Worm (Caenorhabditis elegans): ENCODE results near the gene F22E5.23.
"Not testable (repeated sequence)": the region's sequence is repeated elsewhere in the genome, so short reads cannot be mapped to it uniquely, and the experiment has no call there.

Gene F22E5.23

DNA sequence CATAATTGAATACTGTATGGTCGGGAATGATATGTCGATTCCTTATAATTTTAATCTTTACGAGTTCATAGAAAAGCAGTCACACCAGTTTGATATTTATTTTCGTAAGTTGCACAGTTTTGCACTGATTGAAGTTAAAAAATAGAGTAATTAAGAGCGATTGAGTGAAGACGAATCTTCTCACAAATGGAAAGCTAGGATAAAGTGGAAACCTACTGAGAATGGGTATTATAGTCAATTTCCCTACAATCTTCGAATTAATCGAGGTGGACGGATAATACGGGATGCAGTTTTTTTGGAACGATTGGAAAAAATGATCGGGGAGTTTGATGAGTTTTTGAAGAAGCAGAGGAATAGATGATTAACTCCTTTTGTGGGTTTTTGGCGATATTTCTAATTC lies at the start of gene F22E5.23:
Gene F22E5.23 (plus strand): TSS at position 301 of the 400 bp plus-strand sequence.
- TF ChIP-seq hmg-1.2 (GFP tag; IDR thresholded peaks at IDR 0.05) (no peak), mel-28 (tag; optimal IDR thresholded peaks at IDR 0.05; ENCODE audit: borderline replicate concordance) (no peak), D2030.7 (GFP tag; IDR thresholded peaks at IDR 0.05) (no peak), B0336.3 (GFP tag; IDR thresholded peaks at IDR 0.05) (no peak), lin-35 (GFP tag; optimal IDR thresholded peaks at IDR 0.05) (no peak), somi-1 (GFP tag; optimal IDR thresholded peaks at IDR 0.05) (no peak), snpc-3.4 (tag; optimal IDR thresholded peaks at IDR 0.05) (no peak)

DNA sequence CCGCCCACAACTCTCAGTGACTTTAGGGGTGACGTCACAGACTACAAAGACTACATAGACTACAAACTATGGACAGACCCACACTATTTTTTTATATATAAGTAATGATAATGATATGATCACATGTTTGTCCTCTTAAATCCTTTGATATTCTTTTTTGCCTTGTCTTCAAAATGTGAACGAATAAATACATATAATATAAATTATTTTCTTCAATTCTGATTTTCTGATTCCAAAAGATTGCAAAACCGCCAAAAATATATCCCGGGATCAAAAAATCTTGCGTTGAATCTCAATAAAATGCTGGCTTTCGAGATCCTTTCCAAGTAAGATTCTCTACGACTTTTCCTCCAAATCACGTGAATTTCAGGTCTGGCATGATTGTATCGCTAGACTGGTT lies 40.9 kb upstream of the F22E5.23 start, which contains the start of gene F33H12.1:
Gene F33H12.1 (plus strand): TSS at position 301 of the 400 bp plus-strand sequence.
- TF ChIP-seq B0035.1 (tag; optimal IDR thresholded peaks at IDR 0.05); madf-10 (tag; optimal IDR thresholded peaks at IDR 0.05); hrde-1 (tag; optimal IDR thresholded peaks at IDR 0.05; ENCODE audit: borderline replicate concordance): not testable (repeated sequence)

DNA sequence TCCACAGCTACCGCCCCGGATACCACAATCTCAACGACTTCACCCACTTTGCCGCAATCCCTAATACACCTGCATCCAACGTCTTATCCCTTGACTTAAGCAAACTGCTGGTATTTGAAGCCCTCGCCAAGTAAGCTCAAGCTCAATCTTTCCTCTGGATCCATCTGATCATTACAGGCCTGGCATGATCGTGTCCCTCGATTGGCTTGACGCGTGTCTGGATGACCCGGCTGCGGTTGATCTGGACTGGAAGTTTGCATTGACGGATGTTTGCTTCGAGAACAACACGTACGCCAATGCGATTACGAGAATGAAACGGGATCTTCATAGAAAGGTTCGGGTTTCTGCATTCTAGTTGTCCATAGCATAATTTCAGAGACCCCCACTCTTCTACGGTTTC lies 40.2 kb upstream of the F22E5.23 start:
- no peak for TF ChIP-seq nfya-1 (tag; optimal IDR thresholded peaks at IDR 0.05; ENCODE audit: borderline replicate concordance, insufficient read depth)
- no peak for TF ChIP-seq athp-1 (tag; optimal IDR thresholded peaks at IDR 0.05)
- no peak for TF ChIP-seq pha-4 (tag; optimal IDR thresholded peaks at IDR 0.05)
- no peak for TF ChIP-seq hmg-1.2 (GFP tag; IDR thresholded peaks at IDR 0.05)

DNA sequence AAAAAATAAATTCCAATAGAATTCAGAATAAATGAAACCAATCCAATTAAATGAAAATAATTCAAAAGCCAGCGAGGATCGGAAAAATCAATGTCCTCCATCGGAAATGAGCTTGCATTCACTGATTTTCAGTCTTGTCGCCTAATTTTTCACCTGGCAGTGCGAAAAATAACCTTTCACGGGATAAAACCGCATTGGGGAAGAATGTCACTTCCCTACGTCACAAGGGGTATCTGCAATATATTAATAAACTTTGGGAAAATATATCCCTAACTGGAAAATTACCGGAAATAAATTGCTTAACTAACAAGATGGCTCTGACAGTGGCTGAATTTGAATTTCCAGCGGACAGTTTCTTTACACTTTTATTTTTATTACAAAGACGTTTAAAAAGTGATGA lies 35.8 kb upstream of the F22E5.23 start, which contains the start of gene sri-77:
Gene sri-77 (minus strand): TSS at position 101 of the 400 bp plus-strand sequence.
- TF ChIP-seq hsf-1 (GFP tag; IDR thresholded peaks at IDR 0.05) (no peak), ztf-18 (tag; optimal IDR thresholded peaks at IDR 0.05) (no peak), Y56A3A.18 (GFP tag; IDR thresholded peaks at IDR 0.05) (no peak), lin-54 (GFP tag; optimal IDR thresholded peaks at IDR 0.05) (no peak), attf-6 (GFP tag; IDR thresholded peaks at IDR 0.05) (no peak), madf-8 (GFP tag; conservative IDR thresholded peaks at IDR 0.05) (no peak), madf-10 (tag; optimal IDR thresholded peaks at IDR 0.05) (no peak), nfya-2 (GFP tag; IDR thresholded peaks at IDR 0.05) (no peak)

DNA sequence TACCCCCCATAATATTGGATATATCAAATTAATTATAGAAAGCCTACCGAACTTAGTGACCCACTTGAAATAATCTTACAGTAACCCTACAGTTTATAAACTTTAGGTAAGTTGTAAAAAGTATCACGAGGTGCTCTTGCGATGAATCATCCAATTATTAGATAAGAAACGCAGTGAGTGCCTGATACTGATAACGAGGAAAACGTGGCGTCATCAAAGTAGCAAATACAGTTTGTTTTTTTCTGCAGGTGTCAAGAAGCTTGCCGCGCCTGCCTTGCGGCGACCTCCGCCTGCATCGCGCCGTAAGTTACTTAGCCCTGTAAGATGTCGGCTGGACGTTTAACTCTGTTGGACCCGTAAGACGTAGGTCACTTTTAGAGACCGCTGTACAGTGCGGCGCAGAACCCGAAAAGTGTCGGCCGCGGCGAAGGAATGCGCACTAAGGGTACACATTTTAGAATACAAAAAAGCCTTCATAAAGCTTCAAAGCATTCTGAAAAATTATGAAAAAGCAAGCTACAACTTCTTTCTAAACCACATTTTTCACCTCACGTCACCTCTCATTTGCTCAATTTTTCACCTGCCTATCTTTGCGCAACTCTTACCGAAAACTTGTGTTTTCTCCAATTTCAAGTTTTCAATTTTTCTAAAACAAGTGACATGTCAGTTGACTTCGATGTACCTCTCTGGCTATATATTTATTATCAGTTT lies 30.7 kb upstream of the F22E5.23 start, which contains the start of gene sri-38:
Gene sri-38 (plus strand): TSS at position 661 of the 711 bp plus-strand sequence.
- TF ChIP-seq dox-1 (GFP tag; IDR thresholded peaks at IDR 0.05) (peak; percentile 63; the same call in 1 of the 2 replicates), mel-28 (tag; optimal IDR thresholded peaks at IDR 0.05; ENCODE audit: borderline replicate concordance) (no peak), atf-7 (tag; optimal IDR thresholded peaks at IDR 0.05) (peak; percentile 56), zfh-2 (GFP tag; conservative IDR thresholded peaks at IDR 0.05) (0 out of 2 replicates have a peak, but pooled peaks have one; percentile 54), nhr-80 (tag; optimal IDR thresholded peaks at IDR 0.05) (peak; percentile 67), unc-62 (GFP tag; optimal IDR thresholded peaks at IDR 0.05) (no peak), nhr-120 (GFP tag; IDR thresholded peaks at IDR 0.05) (no peak)

DNA sequence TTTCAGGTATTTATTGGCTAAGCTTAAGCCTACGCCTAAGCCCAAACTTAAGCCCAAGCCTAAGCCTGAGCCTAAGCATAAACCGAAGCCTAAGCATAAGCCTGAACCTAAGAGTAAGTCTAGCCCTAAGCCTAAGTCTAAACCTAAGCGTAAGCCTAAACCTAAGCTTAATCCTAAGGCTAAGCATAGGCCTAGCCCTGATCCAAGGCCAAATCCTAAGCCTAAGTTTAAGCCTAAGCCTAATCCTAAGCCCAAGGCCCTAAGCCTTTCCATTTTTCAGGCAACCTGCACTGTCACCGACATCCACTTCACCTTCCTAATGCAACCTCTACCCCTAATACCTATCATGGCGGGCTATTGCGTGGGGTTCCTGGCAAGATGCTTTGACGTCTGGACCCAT lies 30.1 kb upstream of the F22E5.23 start:
- TF ChIP-seq ztf-28 (GFP tag; IDR thresholded peaks at IDR 0.05) (0 out of 2 replicates have a peak, but pooled peaks have one; percentile 9), unc-62 (GFP tag; optimal IDR thresholded peaks at IDR 0.05) (no peak)

All from whole organism, young adult.